Fruit fly (Drosophila melanogaster): ENCODE measurements around the gene Chmp1.

- TF ChIP-seq cic (GFP tag; optimal IDR thresholded peaks at IDR 0.05) (no peak), tj (GFP tag; optimal IDR thresholded peaks at IDR 0.05) (no peak), kay (GFP tag; ENCODE audit: borderline replicate concordance) (peak; percentile 99), toe (GFP tag; optimal IDR thresholded peaks at IDR 0.05) (no peak), CG7045 (GFP tag; optimal IDR thresholded peaks at IDR 0.05) (no peak), CG5204 (GFP tag; optimal IDR thresholded peaks at IDR 0.05) (no peak), cnc (optimal IDR thresholded peaks at IDR 0.05) (no peak)
These were observed at the start of gene Chmp1 for dm6 chr3L:18683846-18684245.
